Worm (Caenorhabditis elegans) whole organism, young adult: ENCODE data around the gene moc-1.

Experiments used
- B0035.1 ChIP-seq: sonication (generic microtip); optimal IDR thresholded peaks from 2 replicates; lab custom pipeline; 2016; ENCODE audit warnings: missing genetic modification characterization, mild to moderate bottlenecking, missing compliant biosample characterization, missing genotype, missing genetic modification reagents
- C17E4.6 ChIP-seq: fragments of 200-800 bp; sonication (Bioruptor generic); IDR thresholded peaks from 2 replicates; pipeline ENCODE4 v1.3.6; 2022; ENCODE audit warnings: missing genetic modification reagents, missing genetic modification characterization, missing compliant biosample characterization
- F10E7.11 ChIP-seq: sonication (generic microtip); optimal IDR thresholded peaks from 2 replicates; lab custom pipeline; 2017; ENCODE audit warnings: mild to moderate bottlenecking, missing genetic modification characterization, moderate library complexity, missing compliant biosample characterization
- F23B12.7 ChIP-seq: sonication (generic microtip); optimal IDR thresholded peaks from 2 replicates; lab custom pipeline; 2017; ENCODE audit warnings: missing genetic modification characterization, mild to moderate bottlenecking, missing compliant biosample characterization, antibody characterized with exemption, moderate library complexity; ENCODE audit not compliant: insufficient read depth
- F33H1.4 ChIP-seq: fragments of 200-800 bp; sonication (Bioruptor generic); IDR thresholded peaks from 2 replicates; pipeline ENCODE4 v1.3.6; 2022; ENCODE audit warnings: missing genetic modification reagents, missing genetic modification characterization, missing compliant biosample characterization
- F57C9.4 ChIP-seq: sonication (generic microtip); optimal IDR thresholded peaks from 2 replicates; lab custom pipeline; 2017; ENCODE audit warnings: mild to moderate bottlenecking, missing genetic modification characterization, missing compliant biosample characterization
- Y53F4B.3 ChIP-seq: fragments of 200-800 bp; sonication (Bioruptor generic); IDR thresholded peaks from 2 replicates; pipeline ENCODE4 v1.3.6; 2022; ENCODE audit warnings: missing genetic modification reagents, missing genetic modification characterization, missing compliant biosample characterization
- Y56A3A.18 ChIP-seq: fragments of 200-800 bp; sonication (Bioruptor generic); IDR thresholded peaks from 2 replicates; pipeline ENCODE4 v1.3.6; 2022; ENCODE audit warnings: missing genetic modification reagents, missing genetic modification characterization, missing compliant biosample characterization
- Y67H2A.10 ChIP-seq: fragments of 200-800 bp; sonication (Bioruptor generic); conservative IDR thresholded peaks from 2 replicates; pipeline ENCODE4 v1.3.6; 2022; ENCODE audit warnings: missing genetic modification reagents, missing genetic modification characterization, missing compliant biosample characterization
- aptf-2 ChIP-seq: fragments of 200-800 bp; sonication (Bioruptor generic); conservative IDR thresholded peaks from 2 replicates; pipeline ENCODE4 v1.3.6; 2022; ENCODE audit warnings: missing genetic modification reagents, missing genetic modification characterization, missing compliant biosample characterization
- aptf-3 ChIP-seq: fragments of 200-800 bp; sonication (Bioruptor generic); IDR thresholded peaks from 2 replicates; pipeline ENCODE4 v1.3.6; 2022; ENCODE audit warnings: missing genetic modification characterization, missing compliant biosample characterization
- atf-7 ChIP-seq: sonication (generic microtip); optimal IDR thresholded peaks from 2 replicates; lab custom pipeline; 2017; ENCODE audit warnings: mild to moderate bottlenecking, missing genetic modification characterization, missing compliant biosample characterization
- bed-2 ChIP-seq: fragments of 200-800 bp; sonication (Bioruptor generic); IDR thresholded peaks from 2 replicates; pipeline ENCODE4 v1.3.6; 2022; ENCODE audit warnings: missing genetic modification reagents, missing genetic modification characterization, missing compliant biosample characterization
- ceh-27 ChIP-seq: fragments of 200-800 bp; sonication (Bioruptor generic); optimal IDR thresholded peaks from 2 replicates; lab custom pipeline; 2018; ENCODE audit warnings: mild to moderate bottlenecking, missing genetic modification characterization, moderate library complexity, missing compliant biosample characterization
- ceh-40 ChIP-seq: fragments of 200-800 bp; sonication (Bioruptor generic); IDR thresholded peaks from 2 replicates; pipeline ENCODE4 v1.3.6; 2022; ENCODE audit warnings: missing genetic modification characterization, missing compliant biosample characterization
- ceh-91 ChIP-seq: fragments of 200-800 bp; sonication (Bioruptor generic); IDR thresholded peaks from 2 replicates; pipeline ENCODE4 v1.3.6; 2022; ENCODE audit warnings: missing genetic modification reagents, missing genetic modification characterization, missing compliant biosample characterization
- dpff-1 ChIP-seq: sonication (generic microtip); optimal IDR thresholded peaks from 2 replicates; lab custom pipeline; 2017; ENCODE audit warnings: mild to moderate bottlenecking, missing genetic modification characterization, missing compliant biosample characterization
- dpl-1 ChIP-seq: fragments of 150-350 bp; optimal IDR thresholded peaks from 2 replicates; lab custom pipeline; 2014; ENCODE audit warnings: missing biosample characterization, missing genetic modification reagents, missing genetic modification characterization
- egl-18 ChIP-seq: fragments of 200-800 bp; sonication (Bioruptor generic); IDR thresholded peaks from 2 replicates; pipeline ENCODE4 v1.3.6; 2022; ENCODE audit warnings: missing genetic modification reagents, missing genetic modification characterization, missing compliant biosample characterization
- egrh-3 ChIP-seq: fragments of 200-800 bp; sonication (Bioruptor generic); IDR thresholded peaks from 2 replicates; pipeline ENCODE4 v1.3.6; 2022; ENCODE audit warnings: missing genetic modification reagents, missing genetic modification characterization, missing compliant biosample characterization
- ekl-4 ChIP-seq: fragments of 200-800 bp; sonication (Bioruptor generic); IDR thresholded peaks from 2 replicates; pipeline ENCODE4 v1.3.6; 2022; ENCODE audit warnings: missing genetic modification reagents, missing genetic modification characterization, missing compliant biosample characterization
- hlh-12 ChIP-seq: sonication (generic microtip); optimal IDR thresholded peaks from 2 replicates; lab custom pipeline; 2016; ENCODE audit warnings: missing genetic modification characterization, missing compliant biosample characterization
- hlh-26 ChIP-seq: fragments of 200-800 bp; sonication (Bioruptor generic); conservative IDR thresholded peaks from 2 replicates; pipeline ENCODE4 v1.3.6; 2022; ENCODE audit warnings: missing genetic modification reagents, missing genetic modification characterization, missing compliant biosample characterization
- hmg-1.2 ChIP-seq: fragments of 200-800 bp; sonication (Bioruptor generic); IDR thresholded peaks from 2 replicates; pipeline ENCODE4 v1.3.6; 2022; ENCODE audit warnings: missing genetic modification reagents, missing genetic modification characterization, missing compliant biosample characterization
- hsf-1 ChIP-seq: fragments of 200-800 bp; sonication (Bioruptor generic); IDR thresholded peaks from 2 replicates; pipeline ENCODE4 v1.3.6; 2022; ENCODE audit warnings: missing genetic modification reagents, missing genetic modification characterization, missing compliant biosample characterization
- lag-1 ChIP-seq: fragments of 200-800 bp; sonication (Bioruptor generic); IDR thresholded peaks from 2 replicates; pipeline ENCODE4 v1.3.6; 2022; ENCODE audit warnings: missing genetic modification reagents, missing genetic modification characterization, missing compliant biosample characterization
- let-607 ChIP-seq, 2 experiments: fragments of 200-800 bp in 1 of 2; sonication (Bioruptor generic) in 1 of 2; sonication (generic microtip) in 1 of 2; optimal IDR thresholded peaks; 2 replicates each; lab custom pipeline; 2016 to 2018; ENCODE audit warnings: mild to moderate bottlenecking in 2 of 2, missing compliant biosample characterization in 2 of 2, missing genetic modification characterization in 2 of 2, moderate library complexity in 2 of 2, missing genotype in 1 of 2
- madf-6 ChIP-seq: fragments of 200-800 bp; sonication (Bioruptor generic); IDR thresholded peaks from 2 replicates; pipeline ENCODE4 v1.3.6; 2022; ENCODE audit warnings: missing genetic modification reagents, missing genetic modification characterization, missing compliant biosample characterization
- mcd-1 ChIP-seq: fragments of 200-800 bp; sonication (Bioruptor generic); IDR thresholded peaks from 2 replicates; pipeline ENCODE4 v1.3.6; 2022; ENCODE audit warnings: missing genetic modification reagents, missing genetic modification characterization, missing compliant biosample characterization
- mel-28 ChIP-seq: sonication (generic microtip); optimal IDR thresholded peaks from 2 replicates; lab custom pipeline; 2016; ENCODE audit warnings: borderline replicate concordance, mild to moderate bottlenecking, missing genetic modification characterization, missing compliant biosample characterization
- nfya-1 ChIP-seq: sonication (generic microtip); optimal IDR thresholded peaks from 2 replicates; lab custom pipeline; 2017; ENCODE audit warnings: antibody characterized with exemption, missing compliant biosample characterization, missing genetic modification characterization, borderline replicate concordance; ENCODE audit not compliant: insufficient read depth
- nfya-2 ChIP-seq: fragments of 200-800 bp; sonication (Bioruptor generic); IDR thresholded peaks from 2 replicates; pipeline ENCODE4 v1.3.6; 2022; ENCODE audit warnings: missing genetic modification reagents, missing genetic modification characterization, missing compliant biosample characterization
- nhr-120 ChIP-seq: fragments of 200-800 bp; sonication (Bioruptor generic); IDR thresholded peaks from 2 replicates; pipeline ENCODE4 v1.3.6; 2022; ENCODE audit warnings: missing genetic modification characterization, missing compliant biosample characterization
- nhr-27 ChIP-seq: fragments of 200-800 bp; sonication (Bioruptor generic); optimal IDR thresholded peaks from 2 replicates; lab custom pipeline; 2018; ENCODE audit warnings: mild to moderate bottlenecking, missing genetic modification characterization, moderate library complexity, missing compliant biosample characterization
- nhr-90 ChIP-seq: sonication (generic microtip); optimal IDR thresholded peaks from 2 replicates; lab custom pipeline; 2016; ENCODE audit warnings: missing genotype, mild to moderate bottlenecking, missing genetic modification characterization, missing compliant biosample characterization
- rec-8 ChIP-seq, 2 experiments: sonication (generic microtip); optimal IDR thresholded peaks; 2 replicates each; lab custom pipeline; 2016; ENCODE audit warnings: mild to moderate bottlenecking in 2 of 2, missing genetic modification characterization in 2 of 2, missing genetic modification reagents in 2 of 2, missing genotype in 2 of 2, missing biosample characterization in 1 of 2, missing compliant biosample characterization in 1 of 2, moderate library complexity in 1 of 2
- rpc-1 ChIP-seq, 2 experiments: fragments of 150-350 bp in 1 of 2; sonication (generic microtip) in 1 of 2; optimal IDR thresholded peaks; 2 replicates each; lab custom pipeline; 2014 to 2018; ENCODE audit warnings: missing biosample characterization in 1 of 2, missing genetic modification characterization in 1 of 2, missing genetic modification reagents in 1 of 2, missing genotype in 1 of 2
- sdz-38 ChIP-seq: sonication (generic microtip); optimal IDR thresholded peaks from 2 replicates; lab custom pipeline; 2016; ENCODE audit warnings: missing genotype, missing genetic modification characterization, missing compliant biosample characterization
- snpc-3.4 ChIP-seq: sonication (generic microtip); optimal IDR thresholded peaks from 2 replicates; lab custom pipeline; 2017; ENCODE audit warnings: missing genetic modification characterization, mild to moderate bottlenecking, missing compliant biosample characterization, antibody characterized with exemption, moderate library complexity, missing genotype, missing genetic modification reagents
- sptf-2 ChIP-seq: fragments of 200-800 bp; sonication (Bioruptor generic); optimal IDR thresholded peaks from 2 replicates; lab custom pipeline; 2018; ENCODE audit warnings: mild to moderate bottlenecking, missing genetic modification characterization, missing compliant biosample characterization
- tbx-9 ChIP-seq: sonication (generic microtip); optimal IDR thresholded peaks from 2 replicates; lab custom pipeline; 2016; ENCODE audit warnings: borderline replicate concordance, missing genetic modification characterization, inconsistent platforms, missing compliant biosample characterization
- zim-3 ChIP-seq: sonication (generic microtip); optimal IDR thresholded peaks from 2 replicates; lab custom pipeline; 2017; ENCODE audit warnings: mild to moderate bottlenecking, missing genetic modification characterization, moderate library complexity, missing compliant biosample characterization
- ztf-26 ChIP-seq: sonication (generic microtip); optimal IDR thresholded peaks from 2 replicates; lab custom pipeline; 2017; ENCODE audit warnings: missing genetic modification characterization, missing compliant biosample characterization
- ztf-3 ChIP-seq: fragments of 200-800 bp; sonication (Bioruptor generic); optimal IDR thresholded peaks from 2 replicates; lab custom pipeline; 2018; ENCODE audit warnings: mild to moderate bottlenecking, missing genetic modification characterization, missing compliant biosample characterization
- ztf-6 ChIP-seq: fragments of 200-800 bp; sonication (Bioruptor generic); IDR thresholded peaks from 2 replicates; pipeline ENCODE4 v1.3.6; 2022; ENCODE audit warnings: missing genetic modification reagents, missing genetic modification characterization, missing compliant biosample characterization

The moc-1 gene

DNA sequence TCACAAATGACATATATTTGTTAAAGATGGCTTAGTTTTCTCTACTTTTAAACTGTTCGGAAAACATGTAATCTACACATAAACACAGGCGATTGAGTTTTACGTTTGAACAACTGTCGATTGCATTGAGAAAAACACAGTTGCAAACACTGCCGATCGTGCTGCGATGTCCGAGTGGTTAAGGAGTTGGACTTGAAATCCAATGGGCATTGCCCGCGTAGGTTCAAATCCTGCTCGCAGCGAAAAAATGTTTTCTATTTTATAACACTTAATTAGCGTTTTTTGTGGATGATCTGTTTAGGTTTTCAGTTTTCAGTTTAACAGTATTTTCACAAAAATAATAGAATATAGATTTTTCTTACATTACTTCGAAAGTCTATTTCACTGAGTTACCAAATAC is 14.1 kb downstream of the moc-1 start (continued):
- TF ChIP-seq F23B12.7 (tag; lab: Kevin White, UChicago) (no peak), nhr-120 (no peak), B0035.1 (tag; lab: Kevin White, UChicago) (no peak), nfya-2 (GFP tag; lab: Robert Waterston, UW) (no peak), let-607 (tag; optimal IDR thresholded peaks at IDR 0.05; lab: Kevin White, UChicago) (peak in 1 of 2 experiments; percentile 17), sdz-38 (tag; lab: Kevin White, UChicago) (no peak), ztf-6 (GFP tag; lab: Robert Waterston, UW) (no peak), mel-28 (no peak), hsf-1 (no peak), hlh-26 (GFP tag; lab: Robert Waterston, UW) (no peak), madf-6 (GFP tag; lab: Robert Waterston, UW) (no peak), Y56A3A.18 (GFP tag; lab: Robert Waterston, UW) (0 out of 2 replicates have a peak, but pooled peaks have one; percentile 52), ztf-26 (tag; lab: Kevin White, UChicago) (no peak), ceh-27 (GFP tag; lab: Kevin White, UChicago) (peak; percentile 12), C17E4.6 (GFP tag; lab: Robert Waterston, UW) (no peak), egl-18 (no peak), aptf-3 (GFP tag; lab: Robert Waterston, UW) (no peak), Y67H2A.10 (GFP tag; lab: Robert Waterston, UW) (no peak), sptf-2 (no peak), tbx-9 (no peak), Y53F4B.3 (GFP tag; lab: Robert Waterston, UW) (no peak), snpc-3.4 (tag; lab: Kevin White, UChicago) (peak; percentile 23), nhr-27 (tag; lab: Kevin White, UChicago) (no peak), zim-3 (tag; lab: Kevin White, UChicago) (no peak), ceh-40 (GFP tag; lab: Robert Waterston, UW) (no peak), aptf-2 (GFP tag; lab: Robert Waterston, UW) (no peak), rec-8 (tag; optimal IDR thresholded peaks at IDR 0.05; lab: Kevin White, UChicago) (peak; percentile 50 to 53)

DNA sequence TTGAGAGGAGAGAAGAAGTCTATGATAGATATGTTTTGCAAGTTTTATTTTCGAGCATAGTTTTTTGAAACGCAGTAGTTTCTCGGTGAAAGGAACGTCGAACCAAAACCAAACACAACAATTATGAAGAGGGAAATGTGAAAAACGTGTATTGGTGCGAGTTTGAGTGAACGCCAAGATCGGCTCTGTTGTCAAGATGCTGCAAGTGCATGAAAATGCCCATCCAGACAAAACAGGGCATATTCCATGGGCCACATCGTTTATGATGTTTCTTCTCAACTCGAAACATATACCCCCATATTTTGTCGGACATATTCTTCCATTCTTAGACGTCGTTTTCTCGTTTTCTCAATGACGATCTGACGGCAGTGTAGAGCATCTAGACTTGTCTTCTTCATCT is 15.4 kb downstream of the moc-1 start:
- TF ChIP-seq rpc-1 (optimal IDR thresholded peaks at IDR 0.05; lab: Kevin White, UChicago) (no peak), rpc-1 (tag; optimal IDR thresholded peaks at IDR 0.05; lab: Kevin White, UChicago) (no peak), mcd-1 (GFP tag; lab: Robert Waterston, UW) (no peak), ztf-3 (GFP tag; lab: Kevin White, UChicago) (no peak), hmg-1.2 (GFP tag; lab: Robert Waterston, UW) (no peak), dpl-1 (GFP tag; lab: Kevin White, UChicago) (no peak)

DNA sequence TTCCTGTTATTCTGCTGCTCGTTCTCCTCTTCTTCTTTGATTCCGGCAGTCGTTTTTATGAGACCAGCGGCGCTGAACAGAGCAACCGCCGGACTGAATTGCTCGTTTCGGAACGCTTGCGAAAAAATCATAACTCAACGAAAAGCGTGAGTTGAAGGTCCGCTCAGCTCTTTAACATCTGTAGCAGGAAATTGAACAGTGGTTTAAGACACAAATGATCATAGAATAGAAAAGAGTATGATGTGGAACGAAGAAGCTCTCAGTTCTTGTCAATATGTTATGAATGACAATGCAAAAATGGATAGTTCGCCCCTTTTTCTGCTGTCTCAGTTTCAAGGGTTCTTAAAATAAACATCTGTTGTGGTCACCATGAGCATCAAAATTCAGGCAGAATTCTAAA is 24.7 kb downstream of the moc-1 start:
- no peak for TF ChIP-seq lag-1
- no peak for TF ChIP-seq egrh-3 (GFP tag; lab: Robert Waterston, UW)
- no peak for TF ChIP-seq tbx-9
- TF ChIP-seq nfya-1 (tag; lab: Kevin White, UChicago) = no peak
- TF ChIP-seq F33H1.4 (GFP tag; lab: Robert Waterston, UW) = no peak
- no peak for TF ChIP-seq bed-2 (GFP tag; lab: Robert Waterston, UW)
- no peak for TF ChIP-seq atf-7 (tag; lab: Kevin White, UChicago)
- TF ChIP-seq sdz-38 (tag; lab: Kevin White, UChicago) = no peak
- no peak for TF ChIP-seq ekl-4 (GFP tag; lab: Robert Waterston, UW)
- TF ChIP-seq hlh-12 = no peak
- no peak for TF ChIP-seq F10E7.11 (tag; lab: Kevin White, UChicago)
- no peak for TF ChIP-seq F57C9.4
- no peak for TF ChIP-seq ceh-27 (GFP tag; lab: Kevin White, UChicago)
- no peak for TF ChIP-seq nhr-90
- TF ChIP-seq dpff-1 (tag; lab: Kevin White, UChicago) = no peak
- TF ChIP-seq ztf-3 (GFP tag; lab: Kevin White, UChicago) = no peak
- no peak for TF ChIP-seq ceh-91 (GFP tag; lab: Robert Waterston, UW)
